Worm (Caenorhabditis elegans) whole organism, L4 larva: ENCODE results near the gene scl-15.

Source experiments
- F10B5.3 ChIP-seq: sonication (generic microtip); optimal IDR thresholded peaks from 2 replicates; lab custom pipeline; 2016; ENCODE audit warnings: mild to moderate bottlenecking, missing genetic modification characterization, missing compliant biosample characterization
- F37D6.2 ChIP-seq: sonication (generic microtip); optimal IDR thresholded peaks from 2 replicates; lab custom pipeline; 2016; ENCODE audit warnings: mild to moderate bottlenecking, missing genetic modification characterization, missing compliant biosample characterization
- F49E8.2 ChIP-seq: sonication (generic microtip); optimal IDR thresholded peaks from 2 replicates; lab custom pipeline; 2016; ENCODE audit warnings: missing compliant biosample characterization, mild to moderate bottlenecking, missing genetic modification characterization, borderline replicate concordance
- R02D3.7 ChIP-seq: fragments of 150-350 bp; sonication (generic microtip); optimal IDR thresholded peaks from 3 replicates; lab custom pipeline; 2014; ENCODE audit warnings: missing biosample characterization, missing genetic modification characterization
- T26A8.4 ChIP-seq: fragments of 200-800 bp; sonication (Bioruptor generic); IDR thresholded peaks from 2 replicates; pipeline ENCODE4 v1.3.6; 2022; ENCODE audit warnings: missing genetic modification characterization, missing compliant biosample characterization
- Y5F2A.4 ChIP-seq: fragments of 200-800 bp; sonication (Bioruptor generic); optimal IDR thresholded peaks from 2 replicates; lab custom pipeline; 2018; ENCODE audit warnings: mild to moderate bottlenecking, missing genetic modification characterization, missing compliant biosample characterization
- ZK546.5 ChIP-seq, 2 experiments: sonication (generic microtip); optimal IDR thresholded peaks; 2 replicates each; lab custom pipeline; 2017; ENCODE audit warnings: missing biosample characterization in 2 of 2, missing genetic modification characterization in 2 of 2
- ama-1 ChIP-seq: fragments of 150-350 bp; optimal IDR thresholded peaks from 2 replicates; lab custom pipeline; 2014; ENCODE audit warnings: inconsistent platforms, mixed read lengths
- ceh-20 ChIP-seq: fragments of 200-800 bp; sonication (Bioruptor generic); IDR thresholded peaks from 2 replicates; pipeline ENCODE4 v1.3.6; 2022; ENCODE audit warnings: missing genetic modification reagents, missing genetic modification characterization, missing compliant biosample characterization
- ceh-28 ChIP-seq: fragments of 150-350 bp; optimal IDR thresholded peaks from 2 replicates; lab custom pipeline; 2014; ENCODE audit warnings: missing biosample characterization, missing genetic modification reagents, missing genetic modification characterization
- ceh-32 ChIP-seq: sonication (generic microtip); optimal IDR thresholded peaks from 2 replicates; lab custom pipeline; 2016; ENCODE audit warnings: mild to moderate bottlenecking, missing genetic modification characterization, missing compliant biosample characterization; ENCODE audit not compliant: poor library complexity
- ces-1 ChIP-seq: fragments of 150-350 bp; sonication (generic microtip); optimal IDR thresholded peaks from 4 replicates; lab custom pipeline; 2014; ENCODE audit warnings: missing biosample characterization, missing genetic modification reagents, missing genetic modification characterization
- daf-19 ChIP-seq: fragments of 200-800 bp; sonication (Bioruptor generic); conservative IDR thresholded peaks from 2 replicates; pipeline ENCODE4 v1.3.6; 2022; ENCODE audit warnings: missing genetic modification characterization, missing compliant biosample characterization
- dmd-6 ChIP-seq: fragments of 200-800 bp; sonication (Bioruptor generic); IDR thresholded peaks from 2 replicates; pipeline ENCODE4 v1.3.6; 2022; ENCODE audit warnings: missing genetic modification reagents, missing genetic modification characterization, missing compliant biosample characterization
- dpl-1 ChIP-seq: fragments of 150-350 bp; optimal IDR thresholded peaks from 2 replicates; lab custom pipeline; 2014; ENCODE audit warnings: missing biosample characterization, missing genetic modification reagents, missing genetic modification characterization
- duxl-1 ChIP-seq: sonication (generic microtip); optimal IDR thresholded peaks from 2 replicates; lab custom pipeline; 2016; ENCODE audit warnings: mild to moderate bottlenecking, missing genetic modification characterization, moderate library complexity, missing compliant biosample characterization; ENCODE audit not compliant: poor library complexity
- dve-1 ChIP-seq: sonication (generic microtip); optimal IDR thresholded peaks from 2 replicates; lab custom pipeline; 2017; ENCODE audit warnings: antibody characterized with exemption, mild to moderate bottlenecking, missing genetic modification characterization, missing compliant biosample characterization; ENCODE audit not compliant: insufficient read depth
- egl-43 ChIP-seq: fragments of 200-800 bp; sonication (Bioruptor generic); IDR thresholded peaks from 2 replicates; pipeline ENCODE4 v1.3.6; 2022; ENCODE audit warnings: missing genetic modification reagents, missing genetic modification characterization, missing compliant biosample characterization
- fos-1 ChIP-seq: fragments of 150-350 bp; optimal IDR thresholded peaks from 2 replicates; lab custom pipeline; 2014; ENCODE audit warnings: missing biosample characterization, missing genetic modification characterization
- gei-8 ChIP-seq: fragments of 200-800 bp; sonication (Bioruptor generic); optimal IDR thresholded peaks from 2 replicates; lab custom pipeline; 2018; ENCODE audit warnings: mild to moderate bottlenecking, missing genetic modification characterization, missing compliant biosample characterization
- hmg-1.1 ChIP-seq: fragments of 200-800 bp; sonication (Bioruptor generic); IDR thresholded peaks from 2 replicates; pipeline ENCODE4 v1.3.6; 2022; ENCODE audit warnings: missing genetic modification reagents, missing genetic modification characterization, missing compliant biosample characterization
- jun-1 ChIP-seq: fragments of 150-350 bp; optimal IDR thresholded peaks from 2 replicates; lab custom pipeline; 2014; ENCODE audit warnings: missing biosample characterization, missing genetic modification reagents, missing genetic modification characterization
- lin-15B ChIP-seq: fragments of 150-350 bp; sonication (generic microtip); optimal IDR thresholded peaks from 3 replicates; lab custom pipeline; 2014; ENCODE audit warnings: missing biosample characterization, missing genetic modification characterization
- lin-39 ChIP-seq: fragments of 150-350 bp; optimal IDR thresholded peaks from 2 replicates; lab custom pipeline; 2014; ENCODE audit warnings: missing biosample characterization, missing genetic modification reagents, missing genetic modification characterization
- madf-5 ChIP-seq, 2 experiments: fragments of 200-800 bp; sonication (Bioruptor generic); IDR thresholded peaks; 2 replicates each; pipeline ENCODE4 v1.3.6; 2022; ENCODE audit warnings: missing compliant biosample characterization in 2 of 2, missing genetic modification characterization in 2 of 2
- madf-9 ChIP-seq: fragments of 200-800 bp; sonication (Bioruptor generic); conservative IDR thresholded peaks from 2 replicates; pipeline ENCODE4 v1.3.6; 2022; ENCODE audit warnings: missing genetic modification reagents, missing genetic modification characterization, missing compliant biosample characterization
- mes-2 ChIP-seq: sonication (generic microtip); optimal IDR thresholded peaks from 2 replicates; lab custom pipeline; 2016; ENCODE audit warnings: missing genotype, mild to moderate bottlenecking, missing genetic modification characterization, missing compliant biosample characterization; ENCODE audit not compliant: poor library complexity, severe bottlenecking
- mxl-3 ChIP-seq: fragments of 200-800 bp; sonication (Bioruptor generic); optimal IDR thresholded peaks from 2 replicates; lab custom pipeline; 2018; ENCODE audit warnings: mild to moderate bottlenecking, missing genetic modification characterization, missing compliant biosample characterization
- nhr-237 ChIP-seq: sonication (generic microtip); optimal IDR thresholded peaks from 2 replicates; lab custom pipeline; 2017; ENCODE audit warnings: missing biosample characterization, missing genetic modification characterization
- nhr-41 ChIP-seq: fragments of 200-800 bp; sonication (Bioruptor generic); IDR thresholded peaks from 2 replicates; pipeline ENCODE4 v1.3.6; 2022; ENCODE audit warnings: missing genetic modification reagents, missing genetic modification characterization, missing compliant biosample characterization
- nhr-48 ChIP-seq: sonication (generic microtip); optimal IDR thresholded peaks from 2 replicates; lab custom pipeline; 2016; ENCODE audit warnings: mild to moderate bottlenecking, missing genetic modification characterization, missing compliant biosample characterization
- nhr-6 ChIP-seq: fragments of 150-350 bp; optimal IDR thresholded peaks from 2 replicates; lab custom pipeline; 2014; ENCODE audit warnings: missing biosample characterization, missing genetic modification characterization
- saeg-2 ChIP-seq: fragments of 200-800 bp; sonication (Bioruptor generic); IDR thresholded peaks from 2 replicates; pipeline ENCODE4 v1.3.6; 2022; ENCODE audit warnings: missing genetic modification reagents, missing genetic modification characterization, missing compliant biosample characterization
- sdz-12 ChIP-seq: fragments of 200-800 bp; sonication (Bioruptor generic); optimal IDR thresholded peaks from 2 replicates; lab custom pipeline; 2018; ENCODE audit warnings: mild to moderate bottlenecking, missing genetic modification characterization, missing compliant biosample characterization
- snpc-1.2 ChIP-seq: fragments of 200-800 bp; sonication (Bioruptor generic); IDR thresholded peaks from 2 replicates; pipeline ENCODE4 v1.3.6; 2022; ENCODE audit warnings: missing genetic modification reagents, missing genetic modification characterization, missing compliant biosample characterization
- unc-39 ChIP-seq: sonication (generic microtip); optimal IDR thresholded peaks from 2 replicates; lab custom pipeline; 2017; ENCODE audit warnings: missing biosample characterization, missing genetic modification characterization
- vab-7 ChIP-seq: fragments of 200-800 bp; sonication (Bioruptor generic); IDR thresholded peaks from 2 replicates; pipeline ENCODE4 v1.3.6; 2022; ENCODE audit warnings: missing genetic modification reagents, missing genetic modification characterization, missing compliant biosample characterization
- ztf-11 ChIP-seq: fragments of 150-350 bp; optimal IDR thresholded peaks from 2 replicates; lab custom pipeline; 2014; ENCODE audit warnings: missing biosample characterization, missing genetic modification characterization

Gene scl-15

DNA sequence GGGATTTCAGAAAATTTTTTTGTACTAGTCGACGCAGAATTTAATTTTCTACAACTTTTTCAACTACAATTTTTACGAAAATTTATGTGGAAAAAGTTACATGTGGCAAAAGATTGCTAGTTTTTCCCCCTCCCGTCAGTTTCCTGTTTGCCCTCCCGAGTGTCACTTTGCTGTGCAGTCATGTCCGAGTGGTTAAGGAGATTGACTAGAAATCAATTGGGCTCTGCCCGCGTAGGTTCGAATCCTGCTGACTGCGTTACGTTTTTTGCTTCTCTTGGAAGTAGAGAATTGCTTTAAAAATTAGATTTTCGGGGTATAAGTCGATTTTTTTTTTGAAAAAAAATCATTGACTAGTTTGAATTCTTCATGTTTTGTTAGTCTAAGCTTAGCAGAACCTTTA is 16.6 kb downstream of the scl-15 start (continued):
- TF ChIP-seq ZK546.5 (tag; optimal IDR thresholded peaks at IDR 0.05; lab: Kevin White, UChicago) (no peak), egl-43 (GFP tag; lab: Robert Waterston, UW) (0 out of 2 replicates have a peak, but pooled peaks have one; percentile 61), madf-9 (GFP tag; lab: Robert Waterston, UW) (no peak), T26A8.4 (GFP tag; lab: Robert Waterston, UW) (0 out of 2 replicates have a peak, but pooled peaks have one; percentile 26), ceh-20 (GFP tag; lab: Robert Waterston, UW) (no peak), duxl-1 (peak; percentile 61), vab-7 (GFP tag; lab: Robert Waterston, UW) (peak; percentile 57; the same call in 1 of the 2 replicates), ceh-32 (tag; lab: Kevin White, UChicago) (no peak), jun-1 (tag; lab: Kevin White, UChicago) (no peak), madf-5 (GFP tag; IDR thresholded peaks at IDR 0.05; lab: Robert Waterston, UW) (peak in 1 of 2 experiments; percentile 55; a peak in 1 of 4 replicates), dve-1 (tag; lab: Kevin White, UChicago) (peak; percentile 27), F37D6.2 (tag; lab: Kevin White, UChicago) (no peak), snpc-1.2 (0 out of 2 replicates have a peak, but pooled peaks have one; percentile 45), hmg-1.1 (0 out of 2 replicates have a peak, but pooled peaks have one; percentile 10), dpl-1 (GFP tag; lab: Kevin White, UChicago) (no peak), dmd-6 (peak; percentile 28; the same call in 1 of the 2 replicates), nhr-6 (tag; lab: Kevin White, UChicago) (no peak), sdz-12 (GFP tag; lab: Kevin White, UChicago) (no peak), mxl-3 (no peak)

- TF ChIP-seq lin-15B (tag; lab: Kevin White, UChicago): no peak
- TF ChIP-seq daf-19 (GFP tag; lab: Robert Waterston, UW): no peak
- no peak for TF ChIP-seq mes-2 (tag; lab: Kevin White, UChicago)
- TF ChIP-seq ces-1 (GFP tag; lab: Kevin White, UChicago): no peak
- TF ChIP-seq nhr-48: no peak
- no peak for TF ChIP-seq ama-1 (lab: Kevin White, UChicago)
- TF ChIP-seq hmg-1.1: no peak
- TF ChIP-seq saeg-2 (GFP tag; lab: Robert Waterston, UW): no peak
- TF ChIP-seq, all 104 proteins: peak for 0
Measured at ce11 chrII:3267365-3267764, 17.1 kb downstream of the scl-15 start, which contains the start of gene F02E11.7. TSS of gene F02E11.7 (plus strand) at chrII:3267665.

DNA sequence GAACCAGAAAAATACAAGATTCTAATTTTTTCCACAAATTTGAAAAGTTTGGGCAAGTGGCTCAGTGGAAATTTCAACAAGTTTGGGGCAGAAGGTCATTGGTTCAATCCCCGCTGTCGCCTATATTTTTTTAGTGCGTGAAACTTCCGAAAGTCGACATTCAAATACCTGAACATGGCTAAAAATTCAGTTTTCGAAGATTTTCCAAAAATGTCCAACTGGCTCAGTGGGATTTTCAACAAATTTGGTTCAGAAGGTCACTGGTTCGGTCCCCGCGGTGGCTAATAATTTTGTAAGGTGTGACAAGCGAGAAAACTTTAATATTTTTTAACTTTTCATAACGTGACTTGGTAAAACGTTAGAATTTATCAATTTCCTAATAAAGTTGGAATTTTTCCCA is 19.8 kb downstream of the scl-15 start:
- TF ChIP-seq F49E8.2 (tag; lab: Kevin White, UChicago): no peak
- TF ChIP-seq R02D3.7 (tag; lab: Kevin White, UChicago): no peak
- TF ChIP-seq Y5F2A.4: no peak
- no peak for TF ChIP-seq gei-8 (GFP tag; lab: Kevin White, UChicago)
- TF ChIP-seq nhr-41 (GFP tag; lab: Robert Waterston, UW): no peak
- no peak for TF ChIP-seq F10B5.3 (tag; lab: Kevin White, UChicago)
- no peak for TF ChIP-seq lin-39 (tag; lab: Kevin White, UChicago)
- TF ChIP-seq ceh-28 (tag; lab: Kevin White, UChicago): no peak
- no peak for TF ChIP-seq unc-39 (tag; lab: Kevin White, UChicago)
- no peak for TF ChIP-seq ceh-32 (tag; lab: Kevin White, UChicago)

DNA sequence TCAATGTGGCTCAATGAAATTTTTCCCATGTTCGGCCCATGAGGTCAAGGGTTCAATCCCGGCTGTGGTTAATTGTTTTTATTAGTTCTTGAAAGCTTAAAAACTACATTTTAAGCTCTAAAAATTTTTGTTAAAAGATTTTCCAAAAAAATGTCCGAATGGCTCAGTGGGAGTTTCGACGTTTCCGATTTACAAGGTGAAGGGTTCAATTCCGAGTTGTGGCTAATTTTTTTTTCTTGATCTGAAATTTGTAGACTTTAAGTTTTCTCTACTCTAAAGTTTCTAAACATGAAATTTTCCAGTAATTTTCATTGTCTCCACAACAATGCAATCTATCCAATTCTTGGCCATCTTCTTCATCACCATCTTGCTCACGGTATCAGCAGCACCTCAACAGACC is 22.0 kb downstream of the scl-15 start, which contains the start of gene F02E11.2:
Gene F02E11.2, plus strand, starts transcription at position 301 of the 400 bp plus-strand sequence.
- TF ChIP-seq egl-43 (GFP tag; lab: Robert Waterston, UW) (no peak), ztf-11 (tag; lab: Kevin White, UChicago) (no peak), nhr-237 (tag; lab: Kevin White, UChicago) (no peak), fos-1 (no peak)
